Worm (Caenorhabditis elegans): ENCODE measurements around the gene srh-97.

ce11 chrV:16973338-16973737 is 43.5 kb upstream of the srh-97 start:
- TF ChIP-seq nhr-48 (tag; optimal IDR thresholded peaks at IDR 0.05): no peak
- TF ChIP-seq ama-1 (optimal IDR thresholded peaks at IDR 0.05): no peak
- no peak for TF ChIP-seq daf-12 (tag; optimal IDR thresholded peaks at IDR 0.05)
- no peak for TF ChIP-seq dve-1 (tag; optimal IDR thresholded peaks at IDR 0.05; ENCODE audit: insufficient read depth)
- no peak for TF ChIP-seq nhr-11 (tag; optimal IDR thresholded peaks at IDR 0.05)
- TF ChIP-seq php-3 (GFP tag; IDR thresholded peaks at IDR 0.05): no peak
- TF ChIP-seq rbr-2 (tag; optimal IDR thresholded peaks at IDR 0.05): no peak
- no peak for TF ChIP-seq ceh-28 (tag; optimal IDR thresholded peaks at IDR 0.05)
- no peak for TF ChIP-seq nhr-25 (tag; optimal IDR thresholded peaks at IDR 0.05; ENCODE audit: borderline replicate concordance, insufficient read depth)
- no peak for TF ChIP-seq lin-13 (GFP tag; optimal IDR thresholded peaks at IDR 0.05)
- no peak for TF ChIP-seq jun-1 (tag; optimal IDR thresholded peaks at IDR 0.05)

Data from whole organism, L4 larva.